Worm (Caenorhabditis elegans) whole organism, L2 larva: Measurements from ENCODE around the gene R09H3.3.

ENCODE experiments used
- Y55F3AM.14 ChIP-seq: fragments of 200-800 bp; sonication (Bioruptor generic); optimal IDR thresholded peaks from 2 replicates; lab custom pipeline; 2018; ENCODE audit warnings: mild to moderate bottlenecking, missing genetic modification characterization, missing compliant biosample characterization
- alr-1 ChIP-seq: fragments of 150-350 bp; optimal IDR thresholded peaks from 2 replicates; lab custom pipeline; 2014; ENCODE audit warnings: missing biosample characterization, missing genetic modification characterization
- aly-2 ChIP-seq: fragments of 150-350 bp; optimal IDR thresholded peaks from 2 replicates; lab custom pipeline; 2014; ENCODE audit warnings: missing biosample characterization, missing genetic modification characterization
- blmp-1 ChIP-seq: sonication (generic microtip); optimal IDR thresholded peaks from 2 replicates; lab custom pipeline; 2017; ENCODE audit warnings: missing genetic modification characterization, mild to moderate bottlenecking, missing compliant biosample characterization, antibody characterized with exemption, moderate library complexity; ENCODE audit not compliant: insufficient read depth
- fos-1 ChIP-seq: fragments of 150-350 bp; optimal IDR thresholded peaks from 2 replicates; lab custom pipeline; 2014; ENCODE audit warnings: missing biosample characterization, missing genetic modification characterization
- lin-13 ChIP-seq: fragments of 150-350 bp; optimal IDR thresholded peaks from 2 replicates; lab custom pipeline; 2014; ENCODE audit warnings: missing biosample characterization, missing genetic modification reagents, missing genetic modification characterization
- lsy-2 ChIP-seq, 2 experiments: fragments of 150-350 bp in 1 of 2; sonication (generic microtip) in 1 of 2; optimal IDR thresholded peaks; 2 replicates each; lab custom pipeline; 2014 to 2017; ENCODE audit warnings: missing biosample characterization in 2 of 2, missing genetic modification characterization in 2 of 2
- nhr-25 ChIP-seq: fragments of 150-350 bp; sonication (generic microtip); optimal IDR thresholded peaks from 3 replicates; lab custom pipeline; 2014; ENCODE audit warnings: missing biosample characterization, missing genetic modification characterization
- nhr-6 ChIP-seq: fragments of 150-350 bp; optimal IDR thresholded peaks from 2 replicates; lab custom pipeline; 2014; ENCODE audit warnings: missing biosample characterization, missing genetic modification characterization
- unc-39 ChIP-seq: fragments of 150-350 bp; optimal IDR thresholded peaks from 2 replicates; lab custom pipeline; 2014; ENCODE audit warnings: missing biosample characterization, missing genetic modification characterization
- unc-62 ChIP-seq: fragments of 150-350 bp; optimal IDR thresholded peaks from 2 replicates; lab custom pipeline; 2014; ENCODE audit warnings: missing biosample characterization, missing genetic modification reagents, missing genetic modification characterization

DNA sequence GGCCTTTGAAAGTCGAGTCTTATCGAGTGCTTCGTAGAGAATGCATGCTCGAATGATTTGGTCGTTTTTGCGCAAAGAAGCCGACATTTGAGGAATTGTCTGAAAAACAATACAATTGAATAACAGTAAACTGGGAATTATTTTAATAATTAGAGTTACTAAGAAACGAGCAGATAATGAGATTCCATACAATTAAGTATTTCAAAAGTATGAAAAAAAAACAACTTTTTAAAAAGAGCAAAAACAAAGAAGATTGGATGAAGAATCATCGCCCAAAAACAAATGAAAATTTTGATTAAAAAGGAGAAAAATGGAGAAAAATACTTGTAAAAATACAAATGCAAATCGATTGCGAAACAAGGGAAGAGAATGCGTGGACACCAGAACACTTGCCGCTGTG is 9.4 kb upstream of the R09H3.3 start, which contains the start of gene fbxa-170:
- TF ChIP-seq aly-2 (tag; lab: Kevin White, UChicago) (no peak), alr-1 (tag; lab: Kevin White, UChicago) (no peak), nhr-6 (tag; lab: Kevin White, UChicago) (no peak), Y55F3AM.14 (GFP tag; lab: Kevin White, UChicago) (no peak), nhr-25 (tag; lab: Kevin White, UChicago) (no peak), fos-1 (no peak), unc-62 (no peak), unc-39 (tag; lab: Kevin White, UChicago) (no peak), lin-13 (no peak), lsy-2 (tag; optimal IDR thresholded peaks at IDR 0.05; lab: Kevin White, UChicago) (no peak), blmp-1 (tag; lab: Kevin White, UChicago) (no peak)
